Fruit fly (Drosophila melanogaster) whole organism, embryonic: ENCODE results near the gene mirr.

Experiments
- ATbp ChIP-seq: fragments of 200-800 bp; sonication (Bioruptor generic); optimal IDR thresholded peaks from 2 replicates; lab custom pipeline; 2017; ENCODE audit warnings: missing biosample characterization, mild to moderate bottlenecking, missing genetic modification characterization, missing genetic modification reagents
- BEAF-32 ChIP-seq: fragments of 200-800 bp; sonication (Bioruptor generic); optimal IDR thresholded peaks from 3 replicates; lab custom pipeline; 2017; ENCODE audit warnings: missing biosample characterization, missing genetic modification characterization, mild to moderate bottlenecking, moderate library complexity, missing genetic modification reagents
- CG10147 ChIP-seq: fragments of 200-800 bp; sonication (Bioruptor generic); optimal IDR thresholded peaks from 2 replicates; lab custom pipeline; 2019; ENCODE audit warnings: missing biosample characterization, mild to moderate bottlenecking, missing genetic modification characterization, moderate library complexity
- CG10565 ChIP-seq: fragments of 200-800 bp; sonication (Bioruptor generic); optimal IDR thresholded peaks from 3 replicates; lab custom pipeline; 2016; ENCODE audit warnings: missing biosample characterization, mild to moderate bottlenecking, missing genetic modification characterization
- CG10654 ChIP-seq: fragments of 200-800 bp; sonication (Bioruptor generic); optimal IDR thresholded peaks from 2 replicates; lab custom pipeline; 2016; ENCODE audit warnings: missing biosample characterization, missing genetic modification characterization
- CG10979 ChIP-seq: fragments of 200-800 bp; sonication (Bioruptor generic); optimal IDR thresholded peaks from 2 replicates; lab custom pipeline; 2018; ENCODE audit warnings: missing biosample characterization, mild to moderate bottlenecking, missing genetic modification characterization, moderate library complexity
- CG11560 ChIP-seq: fragments of 200-800 bp; sonication (Bioruptor generic); IDR thresholded peaks from 3 replicates; pipeline ENCODE4 v1.3.6; 2022; ENCODE audit warnings: missing biosample characterization, missing genetic modification characterization
- CG15514 ChIP-seq: fragments of 200-800 bp; sonication (Bioruptor generic); optimal IDR thresholded peaks from 3 replicates; lab custom pipeline; 2017; ENCODE audit warnings: missing biosample characterization, missing genetic modification characterization, mild to moderate bottlenecking, moderate library complexity, missing genetic modification reagents
- CG1832 ChIP-seq: fragments of 200-800 bp; sonication (Bioruptor generic); optimal IDR thresholded peaks from 2 replicates; lab custom pipeline; 2017; ENCODE audit warnings: missing biosample characterization, mild to moderate bottlenecking, missing genetic modification characterization, inconsistent platforms
- CG18619 ChIP-seq: fragments of 200-800 bp; sonication (Bioruptor generic); optimal IDR thresholded peaks from 3 replicates; lab custom pipeline; 2017; ENCODE audit warnings: missing biosample characterization, mild to moderate bottlenecking, missing genetic modification characterization
- CG3726 ChIP-seq: fragments of 200-800 bp; sonication (Bioruptor generic); IDR thresholded peaks from 3 replicates; pipeline ENCODE4, ENCODE4 v1.3.6; 2022; ENCODE audit warnings: missing biosample characterization, missing genetic modification characterization
- CG6813 ChIP-seq: fragments of 200-800 bp; sonication (Bioruptor generic); optimal IDR thresholded peaks from 2 replicates; lab custom pipeline; 2017; ENCODE audit warnings: missing biosample characterization, missing genetic modification characterization, mild to moderate bottlenecking, moderate library complexity, missing genetic modification reagents
- CG8089 ChIP-seq: fragments of 200-800 bp; sonication (Bioruptor generic); optimal IDR thresholded peaks from 3 replicates; lab custom pipeline; 2016; ENCODE audit warnings: missing biosample characterization, missing genetic modification characterization
- CG9215 ChIP-seq: fragments of 200-800 bp; sonication (Bioruptor generic); IDR thresholded peaks from 2 replicates; pipeline ENCODE4 v1.3.6; 2022; ENCODE audit warnings: missing biosample characterization, missing genetic modification characterization
- Dbx ChIP-seq: fragments of 200-800 bp; sonication (Bioruptor generic); IDR thresholded peaks from 3 replicates; pipeline ENCODE4 v1.3.6; 2022; ENCODE audit warnings: missing biosample characterization, missing genetic modification characterization
- Dip2 ChIP-seq: fragments of 200-800 bp; sonication (Bioruptor generic); IDR thresholded peaks from 2 replicates; pipeline ENCODE4 v1.3.6; 2022; ENCODE audit warnings: missing biosample characterization, missing genetic modification characterization
- Dip3 ChIP-seq: fragments of 200-800 bp; sonication (Bioruptor generic); optimal IDR thresholded peaks from 3 replicates; lab custom pipeline; 2016; ENCODE audit warnings: missing biosample characterization, missing genetic modification characterization
- Doc3 ChIP-seq: fragments of 200-800 bp; sonication (Bioruptor generic); IDR thresholded peaks from 3 replicates; pipeline ENCODE4 v1.3.6; 2022; ENCODE audit warnings: missing biosample characterization, missing genetic modification characterization; ENCODE audit not compliant: partially characterized antibody
- Elba2 ChIP-seq: fragments of 200-800 bp; sonication (Bioruptor generic); optimal IDR thresholded peaks from 3 replicates; lab custom pipeline; 2016; ENCODE audit warnings: missing biosample characterization, missing genetic modification characterization
- Ets65A ChIP-seq: fragments of 200-800 bp; sonication (Bioruptor generic); peaks from one replicate; lab custom pipeline; 2016; ENCODE audit warnings: missing biosample characterization, missing genetic modification characterization
- GATAe ChIP-seq: fragments of 200-800 bp; sonication (Bioruptor generic); conservative IDR thresholded peaks from 2 replicates; pipeline ENCODE4 v1.3.6; 2022; ENCODE audit warnings: missing biosample characterization, missing genetic modification characterization
- HLH4C ChIP-seq: fragments of 200-800 bp; sonication (Bioruptor generic); IDR thresholded peaks from 3 replicates; pipeline ENCODE4 v1.3.6; 2022; ENCODE audit warnings: missing biosample characterization, missing genetic modification characterization; ENCODE audit not compliant: partially characterized antibody
- HLH54F ChIP-seq: fragments of 200-800 bp; sonication (Bioruptor generic); optimal IDR thresholded peaks from 3 replicates; lab custom pipeline; 2016; ENCODE audit warnings: missing biosample characterization, missing genetic modification characterization
- Hand ChIP-seq: fragments of 200-800 bp; sonication (Bioruptor generic); optimal IDR thresholded peaks from 2 replicates; lab custom pipeline; 2017; ENCODE audit warnings: mild to moderate bottlenecking, missing biosample characterization, missing genetic modification reagents, missing genetic modification characterization
- Lhr ChIP-seq: fragments of 200-800 bp; sonication (Bioruptor generic); optimal IDR thresholded peaks from 3 replicates; lab custom pipeline; 2017; ENCODE audit warnings: mild to moderate bottlenecking, missing biosample characterization, missing genetic modification reagents, missing genetic modification characterization
- Max ChIP-seq: fragments of 200-800 bp; sonication (Bioruptor generic); optimal IDR thresholded peaks from 2 replicates; lab custom pipeline; 2016; ENCODE audit warnings: missing biosample characterization, mild to moderate bottlenecking, missing genetic modification characterization
- Opbp ChIP-seq: fragments of 200-800 bp; sonication (Bioruptor generic); IDR thresholded peaks from 3 replicates; pipeline ENCODE4 v1.3.6; 2022; ENCODE audit warnings: missing biosample characterization, missing genetic modification characterization; ENCODE audit not compliant: partially characterized antibody
- Xrp1 ChIP-seq: fragments of 200-800 bp; sonication (Bioruptor generic); IDR thresholded peaks from 2 replicates; pipeline ENCODE4 v1.3.6; 2022; ENCODE audit warnings: missing biosample characterization, missing genetic modification characterization
- cas ChIP-seq: fragments of 200-800 bp; sonication (Bioruptor generic); IDR thresholded peaks from 2 replicates; pipeline ENCODE4 v1.3.6; 2022; ENCODE audit warnings: missing biosample characterization, missing genetic modification characterization
- cg ChIP-seq: fragments of 200-800 bp; sonication (Bioruptor generic); optimal IDR thresholded peaks from 3 replicates; lab custom pipeline; 2019; ENCODE audit warnings: missing biosample characterization, mild to moderate bottlenecking, missing genetic modification characterization, moderate library complexity
- exex ChIP-seq: fragments of 200-800 bp; sonication (Bioruptor generic); optimal IDR thresholded peaks from 4 replicates; lab custom pipeline; 2018; ENCODE audit warnings: missing biosample characterization, mild to moderate bottlenecking, missing genetic modification characterization, moderate library complexity
- fd96Cb ChIP-seq: fragments of 200-800 bp; sonication (Bioruptor generic); optimal IDR thresholded peaks from 2 replicates; lab custom pipeline; 2018; ENCODE audit warnings: missing biosample characterization, mild to moderate bottlenecking, missing genetic modification characterization, moderate library complexity
- ham ChIP-seq: fragments of 200-800 bp; sonication (Bioruptor generic); IDR thresholded peaks from 2 replicates; pipeline ENCODE4 v1.3.6; 2022; ENCODE audit warnings: missing biosample characterization, missing genetic modification characterization
- jing ChIP-seq: fragments of 200-800 bp; sonication (Bioruptor generic); optimal IDR thresholded peaks from 2 replicates; lab custom pipeline; 2018; ENCODE audit warnings: missing biosample characterization, mild to moderate bottlenecking, missing genetic modification characterization
- lbe ChIP-seq: fragments of 200-800 bp; sonication (Bioruptor generic); optimal IDR thresholded peaks from 2 replicates; lab custom pipeline; 2016; ENCODE audit warnings: missing biosample characterization, mild to moderate bottlenecking, missing genetic modification characterization
- lmd ChIP-seq: fragments of 200-800 bp; sonication (Bioruptor generic); IDR thresholded peaks from 2 replicates; pipeline ENCODE4 v1.3.6; 2022; ENCODE audit warnings: missing biosample characterization, missing genetic modification characterization
- lov ChIP-seq, 2 experiments: fragments of 200-800 bp in 1 of 2; fragments of >200 bp in 1 of 2; sonication (Bioruptor generic) in 1 of 2; IDR thresholded peaks in 1 of 2; optimal IDR thresholded peaks in 1 of 2; 2 replicates in 1 of 2; 3 replicates in 1 of 2; pipeline versions ENCODE4 v1.3.6 to Lab custom; 2017 to 2022; ENCODE audit warnings: missing biosample characterization in 1 of 2, missing genetic modification characterization in 1 of 2
- nerfin-2 ChIP-seq: fragments of 200-800 bp; sonication (Bioruptor generic); IDR thresholded peaks from 2 replicates; pipeline ENCODE4 v1.3.6; 2022; ENCODE audit warnings: missing biosample characterization, missing genetic modification characterization; ENCODE audit not compliant: partially characterized antibody
- nmo ChIP-seq: fragments of 200-800 bp; sonication (Bioruptor generic); optimal IDR thresholded peaks from 2 replicates; lab custom pipeline; 2018; ENCODE audit warnings: missing biosample characterization, mild to moderate bottlenecking, missing genetic modification characterization, moderate library complexity
- pnt ChIP-seq: fragments of 200-800 bp; sonication (Bioruptor generic); optimal IDR thresholded peaks from 3 replicates; lab custom pipeline; 2016; ENCODE audit warnings: missing biosample characterization, missing genetic modification characterization
- pum ChIP-seq: fragments of 200-800 bp; sonication (Bioruptor generic); optimal IDR thresholded peaks from 2 replicates; lab custom pipeline; 2016; ENCODE audit warnings: missing biosample characterization, missing genetic modification characterization
- sens-2 ChIP-seq: fragments of 200-800 bp; sonication (Bioruptor generic); IDR thresholded peaks from 2 replicates; pipeline ENCODE4 v1.3.6; 2022; ENCODE audit warnings: missing biosample characterization, missing genetic modification characterization
- sima ChIP-seq: fragments of 200-800 bp; sonication (Bioruptor generic); optimal IDR thresholded peaks from 2 replicates; lab custom pipeline; 2016; ENCODE audit warnings: missing biosample characterization, missing genetic modification characterization
- slou ChIP-seq: fragments of 200-800 bp; sonication (Bioruptor generic); optimal IDR thresholded peaks from 3 replicates; lab custom pipeline; 2016; ENCODE audit warnings: missing biosample characterization, missing genetic modification characterization
- stc ChIP-seq: fragments of 200-800 bp; sonication (Bioruptor generic); IDR thresholded peaks from 2 replicates; pipeline ENCODE4 v1.3.6; 2022; ENCODE audit warnings: missing biosample characterization, missing genetic modification characterization
- trem ChIP-seq: fragments of 200-800 bp; optimal IDR thresholded peaks from 3 replicates; lab custom pipeline; 2019; ENCODE audit warnings: missing biosample characterization, mild to moderate bottlenecking, missing genetic modification characterization, moderate library complexity
- yki ChIP-seq: fragments of >200 bp; optimal IDR thresholded peaks from 3 replicates; lab custom pipeline; 2018

The mirr gene

DNA sequence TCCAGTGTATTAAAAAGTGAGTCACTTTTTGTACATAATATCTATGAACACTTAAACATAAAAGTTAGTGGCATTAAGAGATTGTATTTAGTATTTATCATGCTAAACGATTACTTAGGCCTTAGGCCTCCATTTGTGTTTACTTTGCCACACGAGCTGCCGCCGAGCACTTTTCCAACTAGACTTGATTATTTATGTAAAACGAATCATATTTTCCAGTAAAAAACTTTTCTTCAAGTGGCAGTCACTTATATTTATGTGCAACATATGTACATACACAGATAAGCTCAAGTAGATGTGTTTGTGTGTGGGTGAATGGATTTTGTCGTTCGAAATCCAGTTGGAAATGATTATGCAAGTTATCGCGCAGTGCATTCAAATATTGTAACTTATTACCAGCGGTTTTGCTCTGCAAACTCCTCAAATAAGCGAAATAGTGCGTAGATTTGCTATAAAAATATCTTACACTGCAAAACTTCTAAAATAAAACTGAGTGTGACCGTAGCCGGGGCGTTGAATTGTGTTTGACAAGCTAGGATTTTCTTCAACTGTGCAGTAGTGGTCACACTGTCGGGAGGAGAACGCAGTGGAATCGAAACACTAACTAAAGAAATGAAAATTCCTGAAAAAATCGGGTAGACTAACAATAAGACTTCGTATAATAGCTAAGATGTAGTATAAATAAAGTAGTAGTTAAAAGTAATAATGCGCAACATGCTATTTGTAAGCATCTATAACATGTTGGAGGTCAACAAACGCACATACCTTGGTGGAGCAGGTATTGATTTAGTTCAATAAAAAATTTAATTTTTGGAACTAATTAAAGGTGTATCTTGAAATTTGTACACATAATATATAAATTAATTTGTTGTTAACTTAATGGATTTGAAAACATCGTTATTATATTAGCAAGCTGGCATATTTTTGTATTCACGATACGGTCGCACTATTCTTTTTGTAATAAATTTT, 56.4 kb downstream of the mirr start, which contains the start of the genes Klc and CG10984 (continued):
- TF ChIP-seq nerfin-2 (GFP tag; lab: Robert Waterston, UW), result no peak
- no peak for TF ChIP-seq ATbp (GFP tag; lab: Kevin White, UChicago)
- TF ChIP-seq CG1832 (GFP tag; lab: Kevin White, UChicago), result no peak
- no peak for TF ChIP-seq lmd
- peak; percentile 56 for TF ChIP-seq CG10147
- TF ChIP-seq ham, result no peak
- TF ChIP-seq CG15514 (GFP tag; lab: Kevin White, UChicago), result peak; percentile 57
- TF ChIP-seq CG10565 (GFP tag; lab: Kevin White, UChicago), result no peak
- TF ChIP-seq jing (GFP tag; lab: Kevin White, UChicago), result no peak
- peak; percentile 39 for TF ChIP-seq pnt (GFP tag; lab: Kevin White, UChicago)
- no peak for TF ChIP-seq HLH4C (GFP tag; lab: Robert Waterston, UW)
- no peak for TF ChIP-seq CG9215 (GFP tag; lab: Robert Waterston, UW)
- peak; percentile 45 for TF ChIP-seq CG18619 (GFP tag; lab: Kevin White, UChicago)
- TF ChIP-seq CG6813, result no peak
- TF ChIP-seq CG8089 (GFP tag; lab: Kevin White, UChicago), result no peak
- no peak for TF ChIP-seq pum (GFP tag; lab: Kevin White, UChicago)
- peak; percentile 51 for TF ChIP-seq Max
- TF ChIP-seq Ets65A, result peak; percentile 75
- TF ChIP-seq Hand (GFP tag; lab: Kevin White, UChicago), result peak; percentile 52
- TF ChIP-seq Xrp1 (GFP tag; lab: Robert Waterston, UW), result peak; percentile 59
- TF ChIP-seq sens-2 (GFP tag; lab: Robert Waterston, UW), result no peak
- TF ChIP-seq lov (optimal IDR thresholded peaks at IDR 0.05; lab: Kevin White, UChicago), result no peak
- no peak; the same call in 2 of the 3 replicates for TF ChIP-seq lov (GFP tag; IDR thresholded peaks at IDR 0.05; lab: Robert Waterston, UW)
- no peak; the same call in 2 of the 3 replicates for TF ChIP-seq CG3726
- peak; percentile 84 for TF ChIP-seq cg (GFP tag; lab: Kevin White, UChicago)
- TF ChIP-seq CG11560 (tag; lab: Robert Waterston, UW), result no peak
- TF ChIP-seq GATAe (GFP tag; lab: Robert Waterston, UW), result no peak; the same call in 1 of the 2 replicates
- TF ChIP-seq lbe (GFP tag; lab: Kevin White, UChicago), result peak; percentile 30
- TF ChIP-seq Doc3 (GFP tag; lab: Robert Waterston, UW), result no peak
- peak; percentile 13 for TF ChIP-seq sima
- TF ChIP-seq fd96Cb (tag; lab: Kevin White, UChicago), result peak; percentile 55
- peak; percentile 33 for TF ChIP-seq trem (tag; lab: Kevin White, UChicago)
- TF ChIP-seq Dbx (GFP tag; lab: Robert Waterston, UW), result peak; percentile 81; the same call in 2 of the 3 replicates
- TF ChIP-seq yki (lab: Kevin White, UChicago), result no peak
- TF ChIP-seq Elba2, result peak; percentile 38
- peak; percentile 49 for TF ChIP-seq nmo (GFP tag; lab: Kevin White, UChicago)
- TF ChIP-seq CG10654 (GFP tag; lab: Kevin White, UChicago), result peak; percentile 42
- peak; percentile 58 for TF ChIP-seq BEAF-32 (GFP tag; lab: Kevin White, UChicago)
- peak; percentile 47 for TF ChIP-seq HLH54F
- no peak for TF ChIP-seq slou (GFP tag; lab: Kevin White, UChicago)
- 0 out of 3 replicates have a peak, but pooled peaks have one; percentile 4 for TF ChIP-seq Opbp (GFP tag; lab: Robert Waterston, UW)
- peak; percentile 80; the same call in 1 of the 2 replicates for TF ChIP-seq stc (GFP tag; lab: Robert Waterston, UW)
- peak; percentile 51 for TF ChIP-seq Dip3
- TF ChIP-seq CG10979 (tag; lab: Kevin White, UChicago), result peak; percentile 47
- TF ChIP-seq exex (tag; lab: Kevin White, UChicago), result peak; percentile 38
- TF ChIP-seq cas, result peak; percentile 13; the same call in 1 of the 2 replicates
- no peak for TF ChIP-seq Dip2 (GFP tag; lab: Robert Waterston, UW)
- no peak for TF ChIP-seq Lhr (GFP tag; lab: Kevin White, UChicago)
